Fruit fly (Drosophila melanogaster) whole organism, embryonic: ENCODE measurements around the gene crm.

Source experiments
- Bgb ChIP-seq: fragments of 200-800 bp; sonication (Bioruptor generic); IDR thresholded peaks from 2 replicates; pipeline ENCODE4 v1.3.6; 2022; ENCODE audit warnings: missing biosample characterization, missing genetic modification characterization; ENCODE audit not compliant: partially characterized antibody
- CG12659 ChIP-seq: fragments of 200-800 bp; sonication (Bioruptor generic); optimal IDR thresholded peaks from 3 replicates; lab custom pipeline; 2017; ENCODE audit warnings: mild to moderate bottlenecking, missing biosample characterization, missing genetic modification reagents, missing genetic modification characterization
- CG13287 ChIP-seq: fragments of 200-800 bp; sonication (Bioruptor generic); IDR thresholded peaks from 2 replicates; pipeline ENCODE4 v1.3.6; 2022; ENCODE audit warnings: missing biosample characterization, missing genetic modification characterization; ENCODE audit not compliant: partially characterized antibody
- CG13894 ChIP-seq: fragments of 200-800 bp; sonication (Bioruptor generic); optimal IDR thresholded peaks from 3 replicates; lab custom pipeline; 2018; ENCODE audit warnings: missing biosample characterization, mild to moderate bottlenecking, missing genetic modification characterization, moderate library complexity
- CG14050 ChIP-seq: fragments of 200-800 bp; sonication (Bioruptor generic); IDR thresholded peaks from 3 replicates; pipeline ENCODE4 v1.3.6; 2022; ENCODE audit warnings: missing biosample characterization, missing genetic modification characterization
- CG14860 ChIP-seq: fragments of 200-800 bp; sonication (Bioruptor generic); IDR thresholded peaks from 3 replicates; pipeline ENCODE4 v1.3.6; 2022; ENCODE audit warnings: missing biosample characterization, missing genetic modification characterization; ENCODE audit not compliant: partially characterized antibody
- CG15514 ChIP-seq: fragments of 200-800 bp; sonication (Bioruptor generic); optimal IDR thresholded peaks from 3 replicates; lab custom pipeline; 2017; ENCODE audit warnings: missing biosample characterization, missing genetic modification characterization, mild to moderate bottlenecking, moderate library complexity, missing genetic modification reagents
- CG17829 ChIP-seq: fragments of 200-800 bp; optimal IDR thresholded peaks from 2 replicates; lab custom pipeline; 2019; ENCODE audit warnings: missing biosample characterization, mild to moderate bottlenecking, missing genetic modification characterization, moderate library complexity
- CG2129 ChIP-seq: fragments of 200-800 bp; sonication (Bioruptor generic); IDR thresholded peaks from 2 replicates; pipeline ENCODE4 v1.3.6; 2022; ENCODE audit warnings: missing biosample characterization, missing genetic modification characterization; ENCODE audit not compliant: partially characterized antibody
- CG30403 ChIP-seq: fragments of 200-800 bp; sonication (Bioruptor generic); optimal IDR thresholded peaks from 3 replicates; lab custom pipeline; 2016; ENCODE audit warnings: missing biosample characterization, missing genetic modification characterization
- CG31224 ChIP-seq: fragments of 200-800 bp; sonication (Bioruptor generic); IDR thresholded peaks from 2 replicates; pipeline ENCODE4 v1.3.6; 2022; ENCODE audit warnings: missing biosample characterization, missing genetic modification characterization
- CG34224 ChIP-seq: fragments of 200-800 bp; sonication (Bioruptor generic); IDR thresholded peaks from 3 replicates; pipeline ENCODE4 v1.3.6; 2022; ENCODE audit warnings: missing biosample characterization, missing genetic modification characterization; ENCODE audit not compliant: partially characterized antibody
- CG3847 ChIP-seq: fragments of 200-800 bp; sonication (Bioruptor generic); IDR thresholded peaks from 2 replicates; pipeline ENCODE4 v1.3.6; 2022; ENCODE audit warnings: missing biosample characterization, missing genetic modification characterization
- CG3995 ChIP-seq: fragments of 200-800 bp; sonication (Bioruptor generic); optimal IDR thresholded peaks from 3 replicates; lab custom pipeline; 2016; ENCODE audit warnings: missing biosample characterization, missing genetic modification characterization
- CG4282 ChIP-seq: fragments of 200-800 bp; sonication (Bioruptor generic); optimal IDR thresholded peaks from 2 replicates; lab custom pipeline; 2016; ENCODE audit warnings: missing biosample characterization, missing genetic modification characterization
- CoRest ChIP-seq: fragments of 200-800 bp; sonication (Bioruptor generic); optimal IDR thresholded peaks from 3 replicates; lab custom pipeline; 2018; ENCODE audit warnings: missing biosample characterization, mild to moderate bottlenecking, missing genetic modification characterization, moderate library complexity
- Dbx ChIP-seq: fragments of 200-800 bp; sonication (Bioruptor generic); IDR thresholded peaks from 3 replicates; pipeline ENCODE4 v1.3.6; 2022; ENCODE audit warnings: missing biosample characterization, missing genetic modification characterization
- Doc3 ChIP-seq: fragments of 200-800 bp; sonication (Bioruptor generic); IDR thresholded peaks from 3 replicates; pipeline ENCODE4 v1.3.6; 2022; ENCODE audit warnings: missing biosample characterization, missing genetic modification characterization; ENCODE audit not compliant: partially characterized antibody
- Dref ChIP-seq: fragments of 200-800 bp; sonication (Bioruptor generic); IDR thresholded peaks from 2 replicates; pipeline ENCODE4 v1.3.6; 2022; ENCODE audit warnings: missing biosample characterization, missing genetic modification characterization
- Ets65A ChIP-seq: fragments of 200-800 bp; sonication (Bioruptor generic); peaks from one replicate; lab custom pipeline; 2016; ENCODE audit warnings: missing biosample characterization, missing genetic modification characterization
- HLH54F ChIP-seq: fragments of 200-800 bp; sonication (Bioruptor generic); optimal IDR thresholded peaks from 3 replicates; lab custom pipeline; 2016; ENCODE audit warnings: missing biosample characterization, missing genetic modification characterization
- HmgZ ChIP-seq: fragments of 200-800 bp; sonication (Bioruptor generic); optimal IDR thresholded peaks from 2 replicates; lab custom pipeline; 2018; ENCODE audit warnings: missing biosample characterization, mild to moderate bottlenecking, missing genetic modification characterization
- Lhr ChIP-seq: fragments of 200-800 bp; sonication (Bioruptor generic); optimal IDR thresholded peaks from 3 replicates; lab custom pipeline; 2017; ENCODE audit warnings: mild to moderate bottlenecking, missing biosample characterization, missing genetic modification reagents, missing genetic modification characterization
- MBD-R2 ChIP-seq: fragments of 200-800 bp; sonication (Bioruptor generic); IDR thresholded peaks from 2 replicates; pipeline ENCODE4 v1.3.6; 2022; ENCODE audit warnings: missing biosample characterization, missing genetic modification characterization
- Rfx ChIP-seq: fragments of 200-800 bp; sonication (Bioruptor generic); IDR thresholded peaks from 2 replicates; pipeline ENCODE4 v1.3.6; 2022; ENCODE audit warnings: missing biosample characterization, missing genetic modification characterization
- Scr ChIP-seq: fragments of 200-800 bp; sonication (Bioruptor generic); IDR thresholded peaks from 2 replicates; pipeline ENCODE4 v1.3.6; 2022; ENCODE audit warnings: missing biosample characterization, missing genetic modification characterization; ENCODE audit not compliant: partially characterized antibody
- Sry-δ ChIP-seq: fragments of 200-800 bp; sonication (Bioruptor generic); optimal IDR thresholded peaks from 2 replicates; lab custom pipeline; 2016; ENCODE audit warnings: missing biosample characterization, missing genetic modification characterization
- Xbp1 ChIP-seq: fragments of 200-800 bp; sonication (Bioruptor generic); optimal IDR thresholded peaks from 3 replicates; lab custom pipeline; 2016; ENCODE audit warnings: missing biosample characterization, mild to moderate bottlenecking, missing genetic modification characterization
- fd96Cb ChIP-seq: fragments of 200-800 bp; sonication (Bioruptor generic); optimal IDR thresholded peaks from 2 replicates; lab custom pipeline; 2018; ENCODE audit warnings: missing biosample characterization, mild to moderate bottlenecking, missing genetic modification characterization, moderate library complexity
- hb ChIP-seq: fragments of 200-800 bp; sonication (Bioruptor generic); IDR thresholded peaks from 3 replicates; pipeline ENCODE4 v1.3.6; 2022; ENCODE audit warnings: missing biosample characterization, missing genetic modification characterization; ENCODE audit not compliant: partially characterized antibody
- inv ChIP-seq: fragments of 200-800 bp; sonication (Bioruptor generic); IDR thresholded peaks from 2 replicates; pipeline ENCODE4 v1.3.6; 2022; ENCODE audit warnings: missing biosample characterization, missing genetic modification characterization; ENCODE audit not compliant: partially characterized antibody
- maf-S ChIP-seq: fragments of 200-800 bp; sonication (Bioruptor generic); optimal IDR thresholded peaks from 2 replicates; lab custom pipeline; 2016; ENCODE audit warnings: missing biosample characterization, missing genetic modification characterization
- mam ChIP-seq: fragments of 200-800 bp; sonication (Bioruptor generic); optimal IDR thresholded peaks from 3 replicates; lab custom pipeline; 2016; ENCODE audit warnings: missing biosample characterization, missing genetic modification characterization
- mld ChIP-seq: fragments of 200-800 bp; sonication (Bioruptor generic); IDR thresholded peaks from 3 replicates; pipeline ENCODE4 v1.3.6; 2022; ENCODE audit warnings: missing biosample characterization, missing genetic modification characterization; ENCODE audit not compliant: partially characterized antibody
- oc ChIP-seq: fragments of 200-800 bp; sonication (Bioruptor generic); optimal IDR thresholded peaks from 2 replicates; lab custom pipeline; 2018; ENCODE audit warnings: missing biosample characterization, mild to moderate bottlenecking, missing genetic modification characterization, moderate library complexity
- pzg ChIP-seq: fragments of 200-800 bp; sonication (Bioruptor generic); optimal IDR thresholded peaks from 3 replicates; lab custom pipeline; 2018; ENCODE audit warnings: missing biosample characterization, mild to moderate bottlenecking, missing genetic modification characterization, moderate library complexity
- scrt ChIP-seq: fragments of 200-800 bp; sonication (Bioruptor generic); optimal IDR thresholded peaks from 2 replicates; lab custom pipeline; 2018; ENCODE audit warnings: missing biosample characterization, mild to moderate bottlenecking, missing genetic modification characterization, moderate library complexity
- seq ChIP-seq: fragments of 200-800 bp; sonication (Bioruptor generic); IDR thresholded peaks from 2 replicates; pipeline ENCODE4 v1.3.6; 2022; ENCODE audit warnings: missing biosample characterization, missing genetic modification characterization
- sima ChIP-seq: fragments of 200-800 bp; sonication (Bioruptor generic); optimal IDR thresholded peaks from 2 replicates; lab custom pipeline; 2016; ENCODE audit warnings: missing biosample characterization, missing genetic modification characterization
- sisA ChIP-seq: fragments of 200-800 bp; sonication (Bioruptor generic); IDR thresholded peaks from 2 replicates; pipeline ENCODE4 v1.3.6; 2022; ENCODE audit warnings: missing biosample characterization, missing genetic modification characterization
- slbo ChIP-seq: fragments of 200-800 bp; sonication (Bioruptor generic); IDR thresholded peaks from 2 replicates; pipeline ENCODE4 v1.3.6; 2022; ENCODE audit warnings: missing biosample characterization, missing genetic modification characterization
- sob ChIP-seq: fragments of 200-800 bp; sonication (Bioruptor generic); IDR thresholded peaks from 2 replicates; pipeline ENCODE4 v1.3.6; 2022; ENCODE audit warnings: missing biosample characterization, missing genetic modification characterization
- stwl ChIP-seq: fragments of 200-800 bp; sonication (Bioruptor generic); optimal IDR thresholded peaks from 3 replicates; lab custom pipeline; 2018; ENCODE audit warnings: missing biosample characterization, mild to moderate bottlenecking, missing genetic modification characterization, moderate library complexity
- tna ChIP-seq: fragments of 200-800 bp; sonication (Bioruptor generic); IDR thresholded peaks from 2 replicates; pipeline ENCODE4 v1.3.6; 2022; ENCODE audit warnings: missing biosample characterization, missing genetic modification characterization; ENCODE audit not compliant: partially characterized antibody
- trem ChIP-seq: fragments of 200-800 bp; optimal IDR thresholded peaks from 3 replicates; lab custom pipeline; 2019; ENCODE audit warnings: missing biosample characterization, mild to moderate bottlenecking, missing genetic modification characterization, moderate library complexity
- vnd ChIP-seq: fragments of 200-800 bp; sonication (Bioruptor generic); IDR thresholded peaks from 3 replicates; pipeline ENCODE4 v1.3.6; 2022; ENCODE audit warnings: missing biosample characterization, missing genetic modification characterization; ENCODE audit not compliant: partially characterized antibody
- vvl ChIP-seq: fragments of 200-800 bp; sonication (Bioruptor generic); IDR thresholded peaks from 2 replicates; pipeline ENCODE4 v1.3.6; 2022; ENCODE audit warnings: missing biosample characterization, missing genetic modification characterization
- zen ChIP-seq: fragments of 200-800 bp; sonication (Bioruptor generic); optimal IDR thresholded peaks from 3 replicates; lab custom pipeline; 2018; ENCODE audit warnings: missing biosample characterization, mild to moderate bottlenecking, missing genetic modification characterization, moderate library complexity
- zf30C ChIP-seq: fragments of 200-800 bp; sonication (Bioruptor generic); optimal IDR thresholded peaks from 3 replicates; lab custom pipeline; 2018; ENCODE audit warnings: missing biosample characterization, mild to moderate bottlenecking, missing genetic modification characterization

crm gene

dm6 chrX:2713776-2714175, 24.8 kb downstream of the crm start, which contains the start of the genes CG2685 and CG2694 (continued):
- TF ChIP-seq Xbp1 (no peak), CG31224 (GFP tag; lab: Robert Waterston, UW) (no peak), Scr (GFP tag; lab: Robert Waterston, UW) (peak; percentile 72), seq (GFP tag; lab: Robert Waterston, UW) (no peak), CG4282 (no peak), sima (GFP tag; lab: Kevin White, UChicago) (no peak), hb (peak; percentile 60; the same call in 1 of the 3 replicates), CG3995 (peak; percentile 22), Bgb (GFP tag; lab: Robert Waterston, UW) (peak; percentile 83), CG2129 (0 out of 2 replicates have a peak, but pooled peaks have one; percentile 36), Doc3 (peak; percentile 64), Dref (GFP tag; lab: Robert Waterston, UW) (peak; percentile 90), sisA (GFP tag; lab: Robert Waterston, UW) (no peak), CG12659 (GFP tag; lab: Kevin White, UChicago) (peak; percentile 55), CG13287 (GFP tag; lab: Robert Waterston, UW) (peak; percentile 82), maf-S (GFP tag; lab: Kevin White, UChicago) (no peak), CG30403 (GFP tag; lab: Kevin White, UChicago) (peak; percentile 7), pzg (GFP tag; lab: Kevin White, UChicago) (peak; percentile 79), HLH54F (GFP tag; lab: Kevin White, UChicago) (no peak), slbo (peak; percentile 21; the same call in 1 of the 2 replicates), sob (GFP tag; lab: Robert Waterston, UW) (peak; percentile 46), HmgZ (tag; lab: Kevin White, UChicago) (peak; percentile 48), fd96Cb (no peak), Ets65A (GFP tag; lab: Kevin White, UChicago) (peak; percentile 42), CG34224 (GFP tag; lab: Robert Waterston, UW) (peak; percentile 85), stwl (tag; lab: Kevin White, UChicago) (peak; percentile 68), oc (tag; lab: Kevin White, UChicago) (no peak), CoRest (tag; lab: Kevin White, UChicago) (peak; percentile 18), CG14050 (no peak), inv (GFP tag; lab: Robert Waterston, UW) (peak; percentile 64), Sry-δ (GFP tag; lab: Kevin White, UChicago) (peak; percentile 79), CG17829 (peak; percentile 28), mam (GFP tag; lab: Kevin White, UChicago) (peak; percentile 16), Rfx (GFP tag; lab: Robert Waterston, UW) (peak; percentile 33; the same call in 1 of the 2 replicates), zen (tag; lab: Kevin White, UChicago) (peak; percentile 9), scrt (GFP tag; lab: Kevin White, UChicago) (no peak), CG15514 (GFP tag; lab: Kevin White, UChicago) (peak; percentile 90), CG14860 (peak; percentile 65), CG3847 (peak; percentile 49; the same call in 1 of the 2 replicates), Dbx (0 out of 3 replicates have a peak, but pooled peaks have one; percentile 22), tna (GFP tag; lab: Robert Waterston, UW) (peak; percentile 60), vnd (GFP tag; lab: Robert Waterston, UW) (peak; percentile 67), Lhr (GFP tag; lab: Kevin White, UChicago) (peak; percentile 4), MBD-R2 (GFP tag; lab: Robert Waterston, UW) (peak; percentile 83), trem (tag; lab: Kevin White, UChicago) (peak; percentile 29), vvl (GFP tag; lab: Robert Waterston, UW) (0 out of 2 replicates have a peak, but pooled peaks have one; percentile 27), zf30C (no peak), CG13894 (tag; lab: Kevin White, UChicago) (no peak), mld (GFP tag; lab: Robert Waterston, UW) (peak; percentile 57; the same call in 2 of the 3 replicates)
